Worm (Caenorhabditis elegans): ENCODE measurements around the gene C25H3.1.
A peak's percentile ranks its signal among the peaks of the same experiment; 100 is the strongest.

C25H3.1 gene

DNA sequence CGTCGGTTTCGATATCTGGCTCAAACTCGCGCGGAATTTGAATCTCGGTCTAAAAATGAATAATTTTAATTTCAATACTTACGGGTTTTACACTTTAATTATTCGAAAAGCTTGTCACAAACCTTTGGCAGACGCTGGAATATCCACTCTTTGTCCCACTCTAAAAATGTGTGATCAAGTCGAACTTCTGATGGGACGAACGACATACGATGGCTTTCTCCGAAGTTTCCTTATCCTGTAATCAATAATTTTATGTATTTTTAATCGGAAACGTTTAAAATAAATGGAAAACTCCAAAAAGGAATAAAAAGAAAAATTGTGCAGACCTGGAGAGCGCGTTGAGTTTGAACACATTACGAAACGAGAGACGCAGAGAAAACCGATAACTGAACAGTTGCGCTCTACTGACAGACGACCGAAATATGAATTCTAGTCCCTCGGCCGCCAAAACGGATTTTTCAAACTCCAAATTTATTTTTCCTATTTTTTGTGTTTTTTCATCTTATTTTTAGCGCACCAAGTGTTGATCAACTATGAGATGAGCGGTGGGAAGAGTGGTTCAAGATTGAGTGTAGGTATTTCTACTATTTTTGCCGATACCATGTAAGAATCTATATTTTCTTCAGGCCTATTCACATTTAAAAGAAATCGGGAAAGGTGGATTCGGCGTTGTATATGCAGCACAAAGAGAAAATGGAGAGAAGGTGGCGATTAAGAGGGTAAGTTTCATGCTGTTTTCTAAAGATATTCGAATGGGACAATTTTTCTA, 49.5 kb upstream of the C25H3.1 start, which contains the start of the genes sam-4, F59E12.17 and zyg-1 (continued):
- TF ChIP-seq unc-98 (GFP tag; IDR thresholded peaks at IDR 0.05) (no peak), rnt-1 (tag; optimal IDR thresholded peaks at IDR 0.05) (peak; percentile 86), ces-1 (GFP tag; optimal IDR thresholded peaks at IDR 0.05) (no peak), nhr-77 (tag; optimal IDR thresholded peaks at IDR 0.05) (no peak), unc-130 (tag; optimal IDR thresholded peaks at IDR 0.05) (no peak), xbp-1 (tag; optimal IDR thresholded peaks at IDR 0.05) (peak; percentile 47), nhr-76 (tag; optimal IDR thresholded peaks at IDR 0.05) (no peak), nhr-11 (tag; optimal IDR thresholded peaks at IDR 0.05) (no peak), dpl-1 (GFP tag; optimal IDR thresholded peaks at IDR 0.05) (peak; percentile 68 to 87 (median 77)), nhr-71 (tag; optimal IDR thresholded peaks at IDR 0.05) (peak; percentile 66), jun-1 (tag; optimal IDR thresholded peaks at IDR 0.05) (no peak), egl-13 (tag; optimal IDR thresholded peaks at IDR 0.05) (no peak), elt-3 (tag; optimal IDR thresholded peaks at IDR 0.05) (peak in 1 of 6 experiments; percentile 20), ets-5 (GFP tag; IDR thresholded peaks at IDR 0.05) (no peak), zip-4 (GFP tag; optimal IDR thresholded peaks at IDR 0.05) (no peak), swsn-7 (tag; optimal IDR thresholded peaks at IDR 0.05) (peak; percentile 28), pqm-1 (tag; optimal IDR thresholded peaks at IDR 0.05) (no peak), fkh-8 (tag; optimal IDR thresholded peaks at IDR 0.05) (peak; percentile 60), lin-13 (GFP tag; optimal IDR thresholded peaks at IDR 0.05) (no peak), sup-37 (GFP tag; optimal IDR thresholded peaks at IDR 0.05) (no peak), lin-14 (GFP tag; optimal IDR thresholded peaks at IDR 0.05) (no peak), grh-1 (GFP tag; IDR thresholded peaks at IDR 0.05) (no peak), tbx-2 (tag; optimal IDR thresholded peaks at IDR 0.05) (peak; percentile 52), C34B4.2 (tag; optimal IDR thresholded peaks at IDR 0.05) (no peak), ztf-11 (tag; optimal IDR thresholded peaks at IDR 0.05) (no peak), lin-15B (tag; optimal IDR thresholded peaks at IDR 0.05) (peak; percentile 86), ceh-8 (GFP tag; optimal IDR thresholded peaks at IDR 0.05) (no peak), vab-15 (tag; optimal IDR thresholded peaks at IDR 0.05) (no peak)

ce11 chrII:5651426-5651825, 47.4 kb upstream of the C25H3.1 start:
- no peak for TF ChIP-seq skn-1 (tag; optimal IDR thresholded peaks at IDR 0.05)
- no peak for TF ChIP-seq efl-1 (optimal IDR thresholded peaks at IDR 0.05)
- TF ChIP-seq efl-1 (GFP tag; optimal IDR thresholded peaks at IDR 0.05 in 1 of 2), result peak in 1 of 2 experiments; percentile 35

ce11 chrII:5652334-5652733, 46.5 kb upstream of the C25H3.1 start, which contains the start of gene bli-2:
TSS of gene bli-2 (minus strand) at chrII:5652434.
- TF ChIP-seq nhr-76 (tag; optimal IDR thresholded peaks at IDR 0.05), result no peak

ce11 chrII:5654215-5654614, 44.7 kb upstream of the C25H3.1 start, which contains the start of gene F59E12.1:
TSS of gene F59E12.1 (plus strand) at chrII:5654515.
- TF ChIP-seq efl-1 (optimal IDR thresholded peaks at IDR 0.05) (no peak), efl-1 (GFP tag; optimal IDR thresholded peaks at IDR 0.05 in 1 of 2) (no peak), egl-13 (tag; optimal IDR thresholded peaks at IDR 0.05) (no peak), nhr-11 (tag; optimal IDR thresholded peaks at IDR 0.05) (no peak), lin-39 (tag; optimal IDR thresholded peaks at IDR 0.05) (no peak), sptf-1 (tag; optimal IDR thresholded peaks at IDR 0.05) (no peak), tbx-2 (tag; optimal IDR thresholded peaks at IDR 0.05) (no peak), unc-86 (tag; optimal IDR thresholded peaks at IDR 0.05) (no peak), C34B4.2 (tag; optimal IDR thresholded peaks at IDR 0.05) (no peak), aly-2 (tag; optimal IDR thresholded peaks at IDR 0.05) (no peak), jun-1 (tag; optimal IDR thresholded peaks at IDR 0.05) (no peak), unc-130 (tag; optimal IDR thresholded peaks at IDR 0.05) (no peak), nhr-76 (tag; optimal IDR thresholded peaks at IDR 0.05) (no peak), elt-2 (tag; optimal IDR thresholded peaks at IDR 0.05) (no peak), F16B12.6 (tag; optimal IDR thresholded peaks at IDR 0.05) (no peak), pax-3 (tag; optimal IDR thresholded peaks at IDR 0.05) (no peak), nhr-19 (GFP tag; conservative IDR thresholded peaks at IDR 0.05) (no peak), irx-1 (tag; optimal IDR thresholded peaks at IDR 0.05) (no peak), ceh-88 (GFP tag; IDR thresholded peaks at IDR 0.05) (no peak), dsc-1 (tag; optimal IDR thresholded peaks at IDR 0.05) (no peak)
